Fruit fly (Drosophila melanogaster) whole organism, embryonic: ENCODE data around the gene CG46309.

ENCODE experiments used
- ATbp ChIP-seq: fragments of 200-800 bp; sonication (Bioruptor generic); optimal IDR thresholded peaks from 2 replicates; lab custom pipeline; 2017; ENCODE audit warnings: missing biosample characterization, mild to moderate bottlenecking, missing genetic modification characterization, missing genetic modification reagents
- Abd-B ChIP-seq: fragments of 200-800 bp; sonication (Bioruptor generic); optimal IDR thresholded peaks from 2 replicates; lab custom pipeline; 2018; ENCODE audit warnings: missing biosample characterization, mild to moderate bottlenecking, missing genetic modification characterization, moderate library complexity
- BEAF-32 ChIP-seq: fragments of 200-800 bp; sonication (Bioruptor generic); optimal IDR thresholded peaks from 3 replicates; lab custom pipeline; 2017; ENCODE audit warnings: missing biosample characterization, missing genetic modification characterization, mild to moderate bottlenecking, moderate library complexity, missing genetic modification reagents
- Bteb2 ChIP-seq: fragments of 200-800 bp; sonication (Bioruptor generic); optimal IDR thresholded peaks from 2 replicates; lab custom pipeline; 2016; ENCODE audit warnings: missing biosample characterization, missing genetic modification characterization
- CG10654 ChIP-seq: fragments of 200-800 bp; sonication (Bioruptor generic); optimal IDR thresholded peaks from 2 replicates; lab custom pipeline; 2016; ENCODE audit warnings: missing biosample characterization, missing genetic modification characterization
- CG10959 ChIP-seq: fragments of 200-800 bp; sonication (Bioruptor generic); IDR thresholded peaks from 2 replicates; pipeline ENCODE4 v1.3.6; 2022; ENCODE audit warnings: missing biosample characterization, missing genetic modification characterization
- CG13296 ChIP-seq: fragments of 200-800 bp; sonication (Bioruptor generic); optimal IDR thresholded peaks from 3 replicates; lab custom pipeline; 2018; ENCODE audit warnings: missing biosample characterization, mild to moderate bottlenecking, missing genetic modification characterization
- CG15696 ChIP-seq: fragments of 200-800 bp; sonication (Bioruptor generic); optimal IDR thresholded peaks from 2 replicates; lab custom pipeline; 2019; ENCODE audit warnings: missing biosample characterization, mild to moderate bottlenecking, missing genetic modification characterization, moderate library complexity
- CG17328 ChIP-seq: fragments of 200-800 bp; sonication (Bioruptor generic); IDR thresholded peaks from 2 replicates; pipeline ENCODE4 v1.3.6; 2022; ENCODE audit warnings: missing biosample characterization, missing genetic modification characterization
- CG17385 ChIP-seq: fragments of 200-800 bp; sonication (Bioruptor generic); optimal IDR thresholded peaks from 3 replicates; lab custom pipeline; 2018; ENCODE audit warnings: missing biosample characterization, mild to moderate bottlenecking, missing genetic modification characterization
- CG18619 ChIP-seq: fragments of 200-800 bp; sonication (Bioruptor generic); optimal IDR thresholded peaks from 3 replicates; lab custom pipeline; 2017; ENCODE audit warnings: missing biosample characterization, mild to moderate bottlenecking, missing genetic modification characterization
- CG2199 ChIP-seq: fragments of 200-800 bp; sonication (Bioruptor generic); IDR thresholded peaks from 3 replicates; pipeline ENCODE4 v1.3.6; 2022; ENCODE audit warnings: missing biosample characterization, missing genetic modification characterization
- CG2889 ChIP-seq: fragments of 200-800 bp; sonication (Bioruptor generic); IDR thresholded peaks from 3 replicates; pipeline ENCODE4 v1.3.6; 2022; ENCODE audit warnings: missing biosample characterization, missing genetic modification characterization
- CG4730 ChIP-seq: fragments of 200-800 bp; sonication (Bioruptor generic); IDR thresholded peaks from 2 replicates; pipeline ENCODE4 v1.3.6; 2022; ENCODE audit warnings: missing biosample characterization, missing genetic modification characterization
- CG6813 ChIP-seq: fragments of 200-800 bp; sonication (Bioruptor generic); optimal IDR thresholded peaks from 2 replicates; lab custom pipeline; 2017; ENCODE audit warnings: missing biosample characterization, missing genetic modification characterization, mild to moderate bottlenecking, moderate library complexity, missing genetic modification reagents
- CG7963 ChIP-seq: fragments of 200-800 bp; sonication (Bioruptor generic); IDR thresholded peaks from 3 replicates; pipeline ENCODE4 v1.3.6; 2022; ENCODE audit warnings: missing biosample characterization, missing genetic modification characterization; ENCODE audit not compliant: partially characterized antibody
- CG9437 ChIP-seq: fragments of 200-800 bp; sonication (Bioruptor generic); optimal IDR thresholded peaks from 2 replicates; lab custom pipeline; 2018; ENCODE audit warnings: missing biosample characterization, mild to moderate bottlenecking, missing genetic modification characterization
- CHES-1-like ChIP-seq: fragments of 200-800 bp; sonication (Bioruptor generic); optimal IDR thresholded peaks from 2 replicates; lab custom pipeline; 2016; ENCODE audit warnings: missing biosample characterization, missing genetic modification characterization
- D19A ChIP-seq: fragments of 200-800 bp; optimal IDR thresholded peaks from 3 replicates; lab custom pipeline; 2019; ENCODE audit warnings: missing biosample characterization, mild to moderate bottlenecking, missing genetic modification characterization, moderate library complexity
- Dip2 ChIP-seq: fragments of 200-800 bp; sonication (Bioruptor generic); IDR thresholded peaks from 2 replicates; pipeline ENCODE4 v1.3.6; 2022; ENCODE audit warnings: missing biosample characterization, missing genetic modification characterization
- Doc2 ChIP-seq: fragments of 200-800 bp; sonication (Bioruptor generic); IDR thresholded peaks from 2 replicates; pipeline ENCODE4 v1.3.6; 2022; ENCODE audit warnings: missing biosample characterization, missing genetic modification characterization
- ERR ChIP-seq: fragments of 200-800 bp; sonication (Bioruptor generic); optimal IDR thresholded peaks from 2 replicates; lab custom pipeline; 2016; ENCODE audit warnings: missing biosample characterization, missing genetic modification characterization
- Hsf ChIP-seq: fragments of 200-800 bp; sonication (Bioruptor generic); optimal IDR thresholded peaks from 3 replicates; lab custom pipeline; 2016; ENCODE audit warnings: missing biosample characterization, missing genetic modification characterization
- Lhr ChIP-seq: fragments of 200-800 bp; sonication (Bioruptor generic); optimal IDR thresholded peaks from 3 replicates; lab custom pipeline; 2017; ENCODE audit warnings: mild to moderate bottlenecking, missing biosample characterization, missing genetic modification reagents, missing genetic modification characterization
- MESR4 ChIP-seq: fragments of 200-800 bp; sonication (Bioruptor generic); optimal IDR thresholded peaks from 2 replicates; lab custom pipeline; 2018; ENCODE audit warnings: missing biosample characterization, mild to moderate bottlenecking, missing genetic modification characterization, moderate library complexity
- NC2β ChIP-seq: fragments of 200-800 bp; sonication (Bioruptor generic); optimal IDR thresholded peaks from 2 replicates; lab custom pipeline; 2016; ENCODE audit warnings: missing biosample characterization, missing genetic modification characterization
- Ptx1 ChIP-seq: fragments of 200-800 bp; sonication (Bioruptor generic); IDR thresholded peaks from 2 replicates; pipeline ENCODE4 v1.3.6; 2022; ENCODE audit warnings: missing biosample characterization, missing genetic modification characterization
- Rfx ChIP-seq: fragments of 200-800 bp; sonication (Bioruptor generic); IDR thresholded peaks from 2 replicates; pipeline ENCODE4 v1.3.6; 2022; ENCODE audit warnings: missing biosample characterization, missing genetic modification characterization
- Rx ChIP-seq: fragments of 200-800 bp; sonication (Bioruptor generic); IDR thresholded peaks from 2 replicates; pipeline ENCODE4 v1.3.6; 2022; ENCODE audit warnings: missing biosample characterization, missing genetic modification characterization
- Side ChIP-seq: fragments of 200-800 bp; sonication (Bioruptor generic); optimal IDR thresholded peaks from 2 replicates; lab custom pipeline; 2016; ENCODE audit warnings: missing biosample characterization, missing genetic modification characterization
- Six4 ChIP-seq: fragments of 200-800 bp; sonication (Bioruptor generic); optimal IDR thresholded peaks from 2 replicates; lab custom pipeline; 2016; ENCODE audit warnings: missing biosample characterization, missing genetic modification characterization
- ab ChIP-seq: fragments of 200-800 bp; sonication (Bioruptor generic); optimal IDR thresholded peaks from 2 replicates; lab custom pipeline; 2016; ENCODE audit warnings: missing biosample characterization, missing genetic modification characterization
- abd-A ChIP-seq: fragments of 200-800 bp; sonication (Bioruptor generic); optimal IDR thresholded peaks from 3 replicates; lab custom pipeline; 2019; ENCODE audit warnings: missing biosample characterization, mild to moderate bottlenecking, missing genetic modification characterization, moderate library complexity
- bsh ChIP-seq, 2 experiments: fragments of 200-800 bp; sonication (Bioruptor generic); optimal IDR thresholded peaks; 2 replicates each; lab custom pipeline; 2017 to 2018; ENCODE audit warnings: mild to moderate bottlenecking in 2 of 2, missing biosample characterization in 2 of 2, missing genetic modification characterization in 2 of 2, moderate library complexity in 1 of 2
- caup ChIP-seq: fragments of 200-800 bp; sonication (Bioruptor generic); optimal IDR thresholded peaks from 3 replicates; lab custom pipeline; 2017; ENCODE audit warnings: missing biosample characterization, mild to moderate bottlenecking, missing genetic modification characterization, moderate library complexity; ENCODE audit not compliant: severe bottlenecking
- chn ChIP-seq: fragments of 200-800 bp; sonication (Bioruptor generic); optimal IDR thresholded peaks from 2 replicates; lab custom pipeline; 2016; ENCODE audit warnings: missing biosample characterization, missing genetic modification characterization
- exex ChIP-seq: fragments of 200-800 bp; sonication (Bioruptor generic); optimal IDR thresholded peaks from 4 replicates; lab custom pipeline; 2018; ENCODE audit warnings: missing biosample characterization, mild to moderate bottlenecking, missing genetic modification characterization, moderate library complexity
- fu2 ChIP-seq: fragments of 200-800 bp; sonication (Bioruptor generic); optimal IDR thresholded peaks from 2 replicates; lab custom pipeline; 2016; ENCODE audit warnings: missing biosample characterization, missing genetic modification characterization
- gcm ChIP-seq: fragments of 200-800 bp; sonication (Bioruptor generic); optimal IDR thresholded peaks from 2 replicates; lab custom pipeline; 2019; ENCODE audit warnings: missing biosample characterization, mild to moderate bottlenecking, missing genetic modification characterization, moderate library complexity
- ind ChIP-seq: fragments of 200-800 bp; sonication (Bioruptor generic); optimal IDR thresholded peaks from 3 replicates; lab custom pipeline; 2016; ENCODE audit warnings: missing biosample characterization, missing genetic modification characterization
- lilli ChIP-seq: fragments of 200-800 bp; sonication (Bioruptor generic); optimal IDR thresholded peaks from 3 replicates; lab custom pipeline; 2016; ENCODE audit warnings: missing biosample characterization, missing genetic modification characterization
- oc ChIP-seq: fragments of 200-800 bp; sonication (Bioruptor generic); optimal IDR thresholded peaks from 2 replicates; lab custom pipeline; 2018; ENCODE audit warnings: missing biosample characterization, mild to moderate bottlenecking, missing genetic modification characterization, moderate library complexity
- odd ChIP-seq: fragments of 200-800 bp; sonication (Bioruptor generic); optimal IDR thresholded peaks from 2 replicates; lab custom pipeline; 2017; ENCODE audit warnings: missing biosample characterization, mild to moderate bottlenecking, missing genetic modification characterization
- pnt ChIP-seq: fragments of 200-800 bp; sonication (Bioruptor generic); optimal IDR thresholded peaks from 3 replicates; lab custom pipeline; 2016; ENCODE audit warnings: missing biosample characterization, missing genetic modification characterization
- rib ChIP-seq: fragments of 200-800 bp; sonication (Bioruptor generic); IDR thresholded peaks from 2 replicates; pipeline ENCODE4 v1.3.6; 2022; ENCODE audit warnings: missing biosample characterization, missing genetic modification characterization
- sc ChIP-seq, 3 experiments: fragments of >200 bp in 2 of 3; fragments of 200-800 bp in 1 of 3; sonication (Bioruptor generic) in 1 of 3; optimal IDR thresholded peaks; 2 replicates in 2 of 3; 3 replicates in 1 of 3; lab custom pipeline; 2017; ENCODE audit warnings: mild to moderate bottlenecking in 1 of 3, missing biosample characterization in 1 of 3, missing genetic modification characterization in 1 of 3, missing genetic modification reagents in 1 of 3
- so ChIP-seq: fragments of 200-800 bp; sonication (Bioruptor generic); IDR thresholded peaks from 3 replicates; pipeline ENCODE4 v1.3.6; 2022; ENCODE audit warnings: missing biosample characterization, missing genetic modification characterization
- ssp ChIP-seq: fragments of 200-800 bp; sonication (Bioruptor generic); IDR thresholded peaks from 2 replicates; pipeline ENCODE4 v1.3.6; 2022; ENCODE audit warnings: missing biosample characterization, missing genetic modification characterization
- tio ChIP-seq: fragments of 200-800 bp; sonication (Bioruptor generic); optimal IDR thresholded peaks from 2 replicates; lab custom pipeline; 2017; ENCODE audit warnings: missing biosample characterization, missing genetic modification characterization, inconsistent platforms
- vfl ChIP-seq: fragments of 200-800 bp; sonication (Bioruptor generic); optimal IDR thresholded peaks from 2 replicates; lab custom pipeline; 2016; ENCODE audit warnings: missing biosample characterization, missing genetic modification characterization

The CG46309 gene

dm6 chr2L:16286360-16287005 is 34.9 kb upstream of the CG46309 start (continued):
- TF ChIP-seq CHES-1-like (GFP tag; lab: Kevin White, UChicago) (peak; percentile 85), so (GFP tag; lab: Robert Waterston, UW) (no peak), exex (tag; lab: Kevin White, UChicago) (peak; percentile 44), BEAF-32 (GFP tag; lab: Kevin White, UChicago) (peak; percentile 49), chn (GFP tag; lab: Kevin White, UChicago) (peak; percentile 68), vfl (peak; percentile 45), fu2 (peak; percentile 79), ATbp (GFP tag; lab: Kevin White, UChicago) (peak; percentile 78), sc (optimal IDR thresholded peaks at IDR 0.05; lab: Kevin White, UChicago) (no peak), sc (GFP tag; optimal IDR thresholded peaks at IDR 0.05; lab: Kevin White, UChicago) (peak; percentile 68), bsh (GFP tag; optimal IDR thresholded peaks at IDR 0.05; lab: Kevin White, UChicago) (peak; percentile 31 to 82), oc (tag; lab: Kevin White, UChicago) (peak; percentile 48), CG15696 (tag; lab: Kevin White, UChicago) (peak; percentile 76), Abd-B (peak; percentile 54), CG13296 (GFP tag; lab: Kevin White, UChicago) (peak; percentile 55), Rx (GFP tag; lab: Robert Waterston, UW) (no peak), CG17328 (GFP tag; lab: Robert Waterston, UW) (no peak), Doc2 (GFP tag; lab: Robert Waterston, UW) (no peak), pnt (GFP tag; lab: Kevin White, UChicago) (peak; percentile 72), CG9437 (GFP tag; lab: Kevin White, UChicago) (peak; percentile 56), Rfx (GFP tag; lab: Robert Waterston, UW) (no peak), Hsf (GFP tag; lab: Kevin White, UChicago) (peak; percentile 78), ssp (GFP tag; lab: Robert Waterston, UW) (no peak), ERR (peak; percentile 46), CG17385 (peak; percentile 74), CG2199 (GFP tag; lab: Robert Waterston, UW) (no peak), D19A (tag; lab: Kevin White, UChicago) (peak; percentile 80), CG10654 (peak; percentile 75), ab (GFP tag; lab: Kevin White, UChicago) (no peak), CG7963 (GFP tag; lab: Robert Waterston, UW) (no peak), gcm (peak; percentile 78), CG18619 (GFP tag; lab: Kevin White, UChicago) (peak; percentile 86), ind (GFP tag; lab: Kevin White, UChicago) (peak; percentile 84), CG6813 (GFP tag; lab: Kevin White, UChicago) (peak; percentile 61), Lhr (GFP tag; lab: Kevin White, UChicago) (peak; percentile 25), Side (peak; percentile 72), CG4730 (GFP tag; lab: Robert Waterston, UW) (no peak), Dip2 (GFP tag; lab: Robert Waterston, UW) (no peak), Ptx1 (GFP tag; lab: Robert Waterston, UW) (no peak), tio (peak; percentile 68), Six4 (peak; percentile 63), Bteb2 (GFP tag; lab: Kevin White, UChicago) (peak; percentile 71), MESR4 (GFP tag; lab: Kevin White, UChicago) (no peak), CG10959 (no peak), CG2889 (GFP tag; lab: Robert Waterston, UW) (no peak), NC2β (GFP tag; lab: Kevin White, UChicago) (peak; percentile 40), odd (GFP tag; lab: Kevin White, UChicago) (peak; percentile 74), rib (GFP tag; lab: Robert Waterston, UW) (no peak), lilli (GFP tag; lab: Kevin White, UChicago) (peak; percentile 86), caup (peak; percentile 85), abd-A (peak; percentile 84)
